Worm (Caenorhabditis elegans): ENCODE data around the gene C51E3.6.

DNA sequence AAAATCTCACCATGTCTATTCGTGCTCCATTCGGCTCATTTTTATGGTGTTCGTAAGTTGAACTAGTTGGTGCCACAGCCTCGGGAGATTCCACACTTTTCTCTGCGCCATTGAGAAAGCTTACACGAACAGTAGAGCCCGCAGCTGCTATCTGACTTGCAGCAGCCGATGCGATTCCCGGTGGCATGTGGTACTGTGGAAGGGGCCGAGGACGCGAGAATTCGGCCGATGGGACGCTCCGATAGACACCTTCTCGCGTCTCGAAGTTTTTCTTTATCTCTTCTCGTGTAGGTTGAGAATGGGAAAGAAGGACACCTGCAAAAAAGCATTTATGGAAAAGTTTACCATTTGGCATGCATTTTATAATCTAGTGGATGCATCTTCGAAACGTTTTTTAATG, 33.0 kb downstream of the C51E3.6 start:
- TF ChIP-seq W03F9.2 (tag; optimal IDR thresholded peaks at IDR 0.05) (no peak), him-1 (tag; optimal IDR thresholded peaks at IDR 0.05) (no peak)
